Worm (Caenorhabditis elegans) whole organism, mixed stage, embryonic: ENCODE data around the gene Y41C4A.11.
A peak's percentile ranks its signal among the peaks of the same experiment; 100 is the strongest.

Experiments used
- M03D4.4 ChIP-seq: sonication (generic microtip); optimal IDR thresholded peaks from 2 replicates; lab custom pipeline; 2017; ENCODE audit warnings: mild to moderate bottlenecking, missing genetic modification characterization, missing compliant biosample characterization
- bed-3 ChIP-seq: fragments of 200-800 bp; sonication (Bioruptor generic); optimal IDR thresholded peaks from 3 replicates; lab custom pipeline; 2018; ENCODE audit warnings: mild to moderate bottlenecking, missing genetic modification characterization, moderate library complexity, missing compliant biosample characterization
- blmp-1 ChIP-seq: fragments of 150-350 bp; optimal IDR thresholded peaks from 2 replicates; lab custom pipeline; 2014; ENCODE audit warnings: missing biosample characterization, missing genetic modification characterization
- ceh-39 ChIP-seq: fragments of 150-350 bp; optimal IDR thresholded peaks from 2 replicates; lab custom pipeline; 2014; ENCODE audit warnings: missing biosample characterization, missing genetic modification characterization
- ceh-43 ChIP-seq: fragments of 200-800 bp; sonication (Bioruptor generic); optimal IDR thresholded peaks from 2 replicates; lab custom pipeline; 2018; ENCODE audit warnings: mild to moderate bottlenecking, missing genetic modification characterization, moderate library complexity, missing compliant biosample characterization
- ces-1 ChIP-seq: fragments of 150-350 bp; optimal IDR thresholded peaks from 2 replicates; lab custom pipeline; 2014; ENCODE audit warnings: missing biosample characterization, missing genetic modification reagents, missing genetic modification characterization
- cnd-1 ChIP-seq: fragments of 200-800 bp; sonication (Bioruptor generic); optimal IDR thresholded peaks from 2 replicates; lab custom pipeline; 2018; ENCODE audit warnings: mild to moderate bottlenecking, missing genetic modification characterization, missing compliant biosample characterization
- drap-1 ChIP-seq: fragments of 200-800 bp; sonication (Bioruptor generic); optimal IDR thresholded peaks from 3 replicates; lab custom pipeline; 2018; ENCODE audit warnings: mild to moderate bottlenecking, missing genetic modification characterization, missing compliant biosample characterization
- elt-1 ChIP-seq: sonication (generic microtip); optimal IDR thresholded peaks from 2 replicates; lab custom pipeline; 2017; ENCODE audit warnings: missing genetic modification characterization, mild to moderate bottlenecking, missing compliant biosample characterization, antibody characterized with exemption, moderate library complexity, borderline replicate concordance; ENCODE audit not compliant: insufficient read depth
- elt-3 ChIP-seq: fragments of 150-350 bp; optimal IDR thresholded peaks from 2 replicates; lab custom pipeline; 2014; ENCODE audit warnings: missing biosample characterization, missing genetic modification characterization
- flh-1 ChIP-seq: fragments of 200-800 bp; sonication (Bioruptor generic); optimal IDR thresholded peaks from 2 replicates; lab custom pipeline; 2018; ENCODE audit warnings: mild to moderate bottlenecking, missing genetic modification characterization, moderate library complexity, missing compliant biosample characterization
- ham-2 ChIP-seq: fragments of 200-800 bp; sonication (Bioruptor generic); optimal IDR thresholded peaks from 2 replicates; lab custom pipeline; 2018; ENCODE audit warnings: mild to moderate bottlenecking, missing genetic modification characterization, missing compliant biosample characterization
- hlh-1 ChIP-seq: fragments of 150-350 bp; optimal IDR thresholded peaks from 2 replicates; lab custom pipeline; 2014; ENCODE audit warnings: missing biosample characterization, missing genetic modification reagents, missing genetic modification characterization
- lsy-2 ChIP-seq: fragments of 150-350 bp; optimal IDR thresholded peaks from 2 replicates; lab custom pipeline; 2014; ENCODE audit warnings: missing biosample characterization, missing genetic modification characterization
- mab-5 ChIP-seq: fragments of 150-350 bp; optimal IDR thresholded peaks from 2 replicates; lab custom pipeline; 2014; ENCODE audit warnings: missing biosample characterization, missing genetic modification characterization
- mep-1 ChIP-seq: fragments of 150-350 bp; optimal IDR thresholded peaks from 2 replicates; lab custom pipeline; 2017; ENCODE audit warnings: missing biosample characterization, missing genetic modification reagents, missing genetic modification characterization, inconsistent platforms
- mls-2 ChIP-seq: sonication (generic microtip); optimal IDR thresholded peaks from 2 replicates; lab custom pipeline; 2016; ENCODE audit warnings: mild to moderate bottlenecking, missing genetic modification characterization, moderate library complexity, missing compliant biosample characterization
- nhr-12 ChIP-seq: fragments of 150-350 bp; optimal IDR thresholded peaks from 2 replicates; lab custom pipeline; 2014; ENCODE audit warnings: missing biosample characterization, missing genetic modification characterization
- nhr-237 ChIP-seq: fragments of 150-350 bp; optimal IDR thresholded peaks from 2 replicates; lab custom pipeline; 2014; ENCODE audit warnings: missing biosample characterization, missing genetic modification characterization
- nhr-76 ChIP-seq: sonication (generic microtip); optimal IDR thresholded peaks from 2 replicates; lab custom pipeline; 2017; ENCODE audit warnings: missing biosample characterization, missing genetic modification characterization
- pha-4 ChIP-seq: fragments of 150-350 bp; optimal IDR thresholded peaks from 2 replicates; lab custom pipeline; 2018; ENCODE audit warnings: missing biosample characterization, missing genetic modification reagents, missing genetic modification characterization
- sem-2 ChIP-seq: fragments of 200-800 bp; sonication (Bioruptor generic); optimal IDR thresholded peaks from 2 replicates; lab custom pipeline; 2018; ENCODE audit warnings: mild to moderate bottlenecking, missing genetic modification characterization, missing compliant biosample characterization
- snpc-4 ChIP-seq: fragments of 150-350 bp; optimal IDR thresholded peaks from 2 replicates; lab custom pipeline; 2014; ENCODE audit warnings: missing biosample characterization, missing genetic modification characterization
- sptf-1 ChIP-seq: sonication (generic microtip); optimal IDR thresholded peaks from 2 replicates; lab custom pipeline; 2017; ENCODE audit warnings: mild to moderate bottlenecking, missing genetic modification characterization, moderate library complexity, missing compliant biosample characterization
- tbx-8 ChIP-seq: fragments of 200-800 bp; sonication (Bioruptor generic); optimal IDR thresholded peaks from 2 replicates; lab custom pipeline; 2018; ENCODE audit warnings: mild to moderate bottlenecking, missing genetic modification characterization, moderate library complexity, missing compliant biosample characterization
- unc-120 ChIP-seq: sonication (generic microtip); optimal IDR thresholded peaks from 2 replicates; lab custom pipeline; 2017; ENCODE audit warnings: missing genetic modification characterization, missing compliant biosample characterization; ENCODE audit not compliant: poor library complexity, severe bottlenecking
- unc-39 ChIP-seq: fragments of 150-350 bp; optimal IDR thresholded peaks from 2 replicates; lab custom pipeline; 2014; ENCODE audit warnings: missing biosample characterization, missing genetic modification characterization
- unc-62 ChIP-seq: fragments of 150-350 bp; optimal IDR thresholded peaks from 2 replicates; lab custom pipeline; 2014; ENCODE audit warnings: missing biosample characterization, missing genetic modification reagents, missing genetic modification characterization
- zip-8 ChIP-seq: fragments of 150-350 bp; optimal IDR thresholded peaks from 2 replicates; lab custom pipeline; 2014; ENCODE audit warnings: missing biosample characterization, missing genetic modification characterization

Gene Y41C4A.11

DNA sequence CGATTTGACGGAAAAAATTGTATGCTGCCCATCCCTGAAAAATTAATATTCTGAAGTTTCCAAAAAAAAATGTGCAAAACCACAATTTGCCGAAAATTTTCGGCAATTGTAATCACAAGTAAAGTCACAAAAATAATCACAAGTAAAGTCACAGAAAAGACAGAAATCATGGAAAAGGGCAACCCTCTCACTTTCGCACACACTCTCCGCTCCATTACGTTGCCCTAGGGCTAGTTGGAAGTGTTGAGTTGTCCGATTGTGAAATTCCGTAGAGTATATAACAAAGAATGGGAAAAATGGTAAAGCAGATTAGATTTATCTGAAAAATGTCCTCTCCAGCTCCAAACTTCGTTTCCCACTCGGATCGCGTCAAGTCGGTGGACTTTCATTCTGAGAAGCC, 1.7 kb downstream of the Y41C4A.11 start, which contains the start of gene Y41C4A.32:
Gene Y41C4A.32 (plus strand): TSS at position 302 of the 400 bp plus-strand sequence.
- TF ChIP-seq unc-62 (GFP tag; lab: Kevin White, UChicago) (no peak), bed-3 (GFP tag; lab: Kevin White, UChicago) (no peak), drap-1 (GFP tag; lab: Kevin White, UChicago) (no peak), flh-1 (no peak), mls-2 (tag; lab: Kevin White, UChicago) (no peak), tbx-8 (GFP tag; lab: Kevin White, UChicago) (no peak), ceh-39 (tag; lab: Kevin White, UChicago) (no peak), zip-8 (no peak), pha-4 (tag; lab: Kevin White, UChicago) (no peak), elt-3 (tag; lab: Kevin White, UChicago) (no peak), M03D4.4 (no peak), ceh-43 (GFP tag; lab: Kevin White, UChicago) (no peak), sem-2 (GFP tag; lab: Kevin White, UChicago) (no peak), mab-5 (tag; lab: Kevin White, UChicago) (no peak), ham-2 (GFP tag; lab: Kevin White, UChicago) (no peak)

DNA sequence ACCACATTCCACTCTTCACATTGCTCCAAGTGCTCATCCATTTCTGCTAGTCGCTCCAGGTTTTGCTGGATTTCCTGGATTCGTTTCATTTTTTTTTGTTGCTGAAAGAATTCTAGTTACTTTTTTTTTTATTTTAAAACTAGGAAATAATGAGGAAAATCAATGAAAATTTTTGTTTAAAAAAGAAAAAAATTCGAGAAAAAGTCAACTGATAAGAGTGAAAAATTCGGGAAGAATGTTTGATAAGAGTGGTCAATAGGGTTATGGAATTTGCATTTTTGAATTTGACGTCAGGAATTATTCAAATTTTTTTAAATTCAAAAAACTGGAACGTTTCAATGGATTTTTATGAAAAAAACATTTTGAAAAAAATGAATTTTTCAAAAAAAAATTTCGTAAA, 6.9 kb downstream of the Y41C4A.11 start, which contains the start of gene Y41C4A.12:
Gene Y41C4A.12 (minus strand): TSS at position 101 of the 400 bp plus-strand sequence.
- TF ChIP-seq hlh-1 (tag; lab: Kevin White, UChicago) (no peak), mab-5 (tag; lab: Kevin White, UChicago) (no peak), zip-8 (no peak), sptf-1 (tag; lab: Kevin White, UChicago) (no peak), nhr-76 (tag; lab: Kevin White, UChicago) (no peak), cnd-1 (tag; lab: Kevin White, UChicago) (no peak), ceh-43 (GFP tag; lab: Kevin White, UChicago) (no peak), sem-2 (GFP tag; lab: Kevin White, UChicago) (no peak), snpc-4 (tag; lab: Kevin White, UChicago) (no peak), flh-1 (no peak), unc-120 (tag; lab: Kevin White, UChicago) (no peak), mep-1 (tag; lab: Kevin White, UChicago) (no peak), M03D4.4 (no peak), lsy-2 (tag; lab: Kevin White, UChicago) (no peak), drap-1 (GFP tag; lab: Kevin White, UChicago) (no peak), bed-3 (GFP tag; lab: Kevin White, UChicago) (no peak), elt-1 (tag; lab: Kevin White, UChicago) (no peak), pha-4 (tag; lab: Kevin White, UChicago) (no peak)
- TF ChIP-seq, all 35 proteins: peak for 0

DNA sequence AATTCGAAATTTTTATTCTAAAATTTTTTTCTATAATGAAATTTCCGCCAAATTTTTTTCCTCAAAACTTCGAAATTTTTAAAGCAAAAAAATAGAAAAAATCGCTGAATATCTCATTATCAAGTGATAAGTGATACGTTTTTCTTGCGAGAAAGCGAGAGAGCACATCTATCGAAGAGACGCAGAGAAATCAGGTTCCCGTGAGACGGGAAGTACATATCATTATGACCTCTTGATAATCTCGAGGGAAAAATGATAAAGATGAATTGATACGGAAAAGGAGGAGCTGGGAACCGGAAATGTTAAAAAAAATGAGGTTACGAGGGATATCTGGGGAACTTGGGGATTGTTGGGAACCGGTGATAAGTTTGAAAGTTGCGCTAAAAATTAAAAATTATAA, 7.3 kb downstream of the Y41C4A.11 start:
- TF ChIP-seq elt-3 (tag; lab: Kevin White, UChicago): peak; percentile 35
- TF ChIP-seq M03D4.4: no peak
- TF ChIP-seq unc-120 (tag; lab: Kevin White, UChicago): no peak
- no peak for TF ChIP-seq elt-1 (tag; lab: Kevin White, UChicago)
- TF ChIP-seq ces-1 (GFP tag; lab: Kevin White, UChicago): no peak

DNA sequence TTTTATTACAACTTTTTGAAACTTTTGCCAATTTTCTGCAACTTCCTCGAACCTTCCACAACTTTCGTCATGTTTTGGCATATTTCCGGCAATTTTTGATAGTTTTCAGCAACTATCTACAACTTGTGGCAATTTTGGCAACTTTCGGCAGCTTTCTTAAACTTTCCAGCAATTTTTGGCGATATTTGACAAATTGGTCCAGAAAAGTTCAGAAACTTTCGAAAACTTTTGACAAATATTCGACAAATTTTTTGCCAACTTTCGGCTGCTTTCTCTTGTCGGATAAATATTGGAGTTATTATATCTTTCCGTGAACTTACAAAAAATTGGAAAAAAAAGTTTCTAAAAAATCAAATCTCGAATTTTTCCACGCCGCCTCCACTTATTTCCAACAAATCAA, 10.7 kb downstream of the Y41C4A.11 start, which contains the start of gene Y41C4A.18:
Gene Y41C4A.18 (plus strand): TSS at position 301 of the 400 bp plus-strand sequence.
- TF ChIP-seq unc-62 (GFP tag; lab: Kevin White, UChicago) (no peak), mls-2 (tag; lab: Kevin White, UChicago) (no peak), zip-8 (no peak), mab-5 (tag; lab: Kevin White, UChicago) (no peak), nhr-12 (no peak)

ce11 chrIII:11730850-11731249, 11.2 kb downstream of the Y41C4A.11 start:
- TF ChIP-seq blmp-1: no peak
- no peak for TF ChIP-seq ces-1 (GFP tag; lab: Kevin White, UChicago)
- no peak for TF ChIP-seq lsy-2 (tag; lab: Kevin White, UChicago)
- no peak for TF ChIP-seq ceh-39 (tag; lab: Kevin White, UChicago)
- no peak for TF ChIP-seq nhr-76 (tag; lab: Kevin White, UChicago)
- no peak for TF ChIP-seq unc-39
- no peak for TF ChIP-seq zip-8
- TF ChIP-seq nhr-237 (tag; lab: Kevin White, UChicago): no peak
- no peak for TF ChIP-seq drap-1 (GFP tag; lab: Kevin White, UChicago)
- TF ChIP-seq sptf-1 (tag; lab: Kevin White, UChicago): no peak
- no peak for TF ChIP-seq elt-3 (tag; lab: Kevin White, UChicago)
- TF ChIP-seq nhr-12: no peak
